Worm (Caenorhabditis elegans) whole organism, L4/young adult: Measurements from ENCODE around the gene F59C12.3.

Experiments
- W03F9.2 ChIP-seq: fragments of 150-350 bp; optimal IDR thresholded peaks from 2 replicates; lab custom pipeline; 2014; ENCODE audit warnings: missing biosample characterization, missing genetic modification characterization
- dao-5 ChIP-seq: sonication (generic microtip); optimal IDR thresholded peaks from 2 replicates; lab custom pipeline; 2016; ENCODE audit warnings: missing genotype, missing genetic modification characterization, moderate library complexity, missing compliant biosample characterization
- him-1 ChIP-seq: sonication (generic microtip); optimal IDR thresholded peaks from 2 replicates; lab custom pipeline; 2016; ENCODE audit warnings: missing genotype, missing genetic modification reagents, missing genetic modification characterization, missing compliant biosample characterization

DNA sequence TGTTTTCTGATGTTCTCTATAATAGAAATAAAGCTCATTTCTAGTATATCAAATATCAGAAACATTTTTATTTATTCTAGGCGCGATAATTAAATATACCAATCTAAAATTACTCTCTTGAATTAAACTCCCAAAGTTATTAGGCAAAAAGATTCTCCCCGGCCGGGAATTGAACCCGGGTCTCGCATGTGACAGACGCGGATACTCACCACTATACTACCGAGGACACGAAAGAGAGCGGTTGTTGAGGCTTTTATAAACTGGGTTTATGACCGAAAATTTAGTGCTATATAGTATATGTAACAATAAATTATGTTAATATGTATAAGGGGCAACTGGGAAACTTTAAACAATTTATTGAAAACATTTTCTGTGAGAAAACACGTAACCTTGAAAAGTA, 4.8 kb downstream of the F59C12.3 start:
- TF ChIP-seq dao-5 (no peak), W03F9.2 (tag; lab: Kevin White, UChicago) (peak; percentile 43), him-1 (tag; lab: Kevin White, UChicago) (peak; percentile 43)
